Fruit fly (Drosophila melanogaster): ENCODE results near the gene jvl.

jvl gene

DNA sequence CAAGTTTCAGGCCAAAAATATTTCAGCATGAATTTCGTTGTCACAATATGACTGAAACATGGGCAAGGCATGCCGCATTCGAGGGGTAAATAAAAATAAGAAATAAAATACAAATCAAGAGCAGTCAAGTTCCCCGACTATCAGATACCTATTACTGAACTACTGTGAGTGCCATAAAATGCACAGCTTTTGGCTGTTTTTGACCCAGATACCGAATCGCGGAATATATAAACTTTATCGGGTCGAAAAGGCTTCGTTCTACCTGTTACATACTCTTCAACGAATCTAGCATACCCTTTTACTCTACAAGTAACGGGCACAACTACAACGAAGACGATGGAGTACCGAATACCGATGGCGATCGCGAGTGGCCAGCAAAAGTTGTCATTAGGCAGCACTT, 34.5 kb upstream of the jvl start (continued):
- TF ChIP-seq pzg (GFP tag; optimal IDR thresholded peaks at IDR 0.05) = no peak
- peak; percentile 2 for TF ChIP-seq CG17829 (tag; optimal IDR thresholded peaks at IDR 0.05)
- peak; percentile 10 for TF ChIP-seq CG12236 (GFP tag; optimal IDR thresholded peaks at IDR 0.05)
- peak; percentile 79 for TF ChIP-seq stc (GFP tag; IDR thresholded peaks at IDR 0.05)
- no peak for TF ChIP-seq twi (tag; optimal IDR thresholded peaks at IDR 0.05)
- TF ChIP-seq peb (GFP tag; IDR thresholded peaks at IDR 0.05) = no peak
- TF ChIP-seq NC2β (GFP tag; optimal IDR thresholded peaks at IDR 0.05) = no peak
- TF ChIP-seq sc (optimal IDR thresholded peaks at IDR 0.05) = no peak
- TF ChIP-seq sc (GFP tag; optimal IDR thresholded peaks at IDR 0.05) = no peak
- peak; percentile 28 for TF ChIP-seq CG13424 (tag; optimal IDR thresholded peaks at IDR 0.05)
- TF ChIP-seq CHES-1-like (GFP tag; optimal IDR thresholded peaks at IDR 0.05) = peak; percentile 28
- TF ChIP-seq CG1647 (GFP tag; optimal IDR thresholded peaks at IDR 0.05) = peak; percentile 41
- TF ChIP-seq Ets65A (GFP tag) = peak; percentile 30
- TF ChIP-seq CG17612 (GFP tag; IDR thresholded peaks at IDR 0.05) = no peak
- TF ChIP-seq CG11247 (GFP tag; IDR thresholded peaks at IDR 0.05) = peak; percentile 73
- peak; percentile 24 for TF ChIP-seq Fer1 (GFP tag; optimal IDR thresholded peaks at IDR 0.05)
- TF ChIP-seq CoRest (tag; optimal IDR thresholded peaks at IDR 0.05) = peak; percentile 54
- TF ChIP-seq vvl (GFP tag; IDR thresholded peaks at IDR 0.05) = peak; percentile 62; the same call in 1 of the 2 replicates
- TF ChIP-seq kay (GFP tag; optimal IDR thresholded peaks at IDR 0.05) = no peak
- no peak for TF ChIP-seq insv (GFP tag; optimal IDR thresholded peaks at IDR 0.05)
- TF ChIP-seq CG8089 (GFP tag; optimal IDR thresholded peaks at IDR 0.05) = peak; percentile 19
- no peak for TF ChIP-seq Hmx (GFP tag; optimal IDR thresholded peaks at IDR 0.05)
- TF ChIP-seq tgo (GFP tag; IDR thresholded peaks at IDR 0.05) = peak; percentile 46; the same call in 2 of the 3 replicates
- TF ChIP-seq CG2875 (GFP tag; optimal IDR thresholded peaks at IDR 0.05) = no peak
- peak; percentile 34; the same call in 1 of the 2 replicates for TF ChIP-seq Lim3 (GFP tag; IDR thresholded peaks at IDR 0.05)
- peak; percentile 12 for TF ChIP-seq D19A (tag; optimal IDR thresholded peaks at IDR 0.05)
- no peak for TF ChIP-seq scrt (GFP tag; optimal IDR thresholded peaks at IDR 0.05)
- TF ChIP-seq Blimp-1 (GFP tag; optimal IDR thresholded peaks at IDR 0.05) = peak; percentile 13
- no peak for TF ChIP-seq MTF-1 (GFP tag; optimal IDR thresholded peaks at IDR 0.05; ENCODE audit: borderline replicate concordance)
- no peak for TF ChIP-seq CG6854 (GFP tag; optimal IDR thresholded peaks at IDR 0.05)
- peak; percentile 62 for TF ChIP-seq Rx (GFP tag; IDR thresholded peaks at IDR 0.05)
- no peak for TF ChIP-seq CG15601 (tag; optimal IDR thresholded peaks at IDR 0.05)
- peak; percentile 31 for TF ChIP-seq cwo (GFP tag; optimal IDR thresholded peaks at IDR 0.05)
- TF ChIP-seq Dref (GFP tag; IDR thresholded peaks at IDR 0.05) = no peak
- TF ChIP-seq usp (GFP tag; optimal IDR thresholded peaks at IDR 0.05) = no peak
- TF ChIP-seq H15 (GFP tag; IDR thresholded peaks at IDR 0.05) = 0 out of 3 replicates have a peak, but pooled peaks have one; percentile 51
- peak; percentile 68 for TF ChIP-seq CG7839 (tag; optimal IDR thresholded peaks at IDR 0.05)
- TF ChIP-seq hth (optimal IDR thresholded peaks at IDR 0.05) = no peak
- TF ChIP-seq unpg (GFP tag; optimal IDR thresholded peaks at IDR 0.05) = peak; percentile 50
- TF ChIP-seq eve (GFP tag; optimal IDR thresholded peaks at IDR 0.05) = peak in 1 of 2 experiments; percentile 50
- peak; percentile 58 for TF ChIP-seq CG9609 (GFP tag; optimal IDR thresholded peaks at IDR 0.05)
- TF ChIP-seq pfk (GFP tag; optimal IDR thresholded peaks at IDR 0.05) = no peak
- TF ChIP-seq Nf-YA (GFP tag; IDR thresholded peaks at IDR 0.05) = peak; percentile 52
- TF ChIP-seq D19B (GFP tag; optimal IDR thresholded peaks at IDR 0.05) = peak; percentile 84
- TF ChIP-seq sob (GFP tag; IDR thresholded peaks at IDR 0.05) = peak; percentile 72
- peak; percentile 70; the same call in 2 of the 3 replicates for TF ChIP-seq otp (GFP tag; IDR thresholded peaks at IDR 0.05)
- peak; percentile 53 for TF ChIP-seq tx (GFP tag; optimal IDR thresholded peaks at IDR 0.05)
- no peak for TF ChIP-seq Side (GFP tag; optimal IDR thresholded peaks at IDR 0.05)
- peak; percentile 16 for TF ChIP-seq CG4820 (GFP tag; optimal IDR thresholded peaks at IDR 0.05)
- peak; percentile 72 for TF ChIP-seq sisA (GFP tag; IDR thresholded peaks at IDR 0.05)
- no peak for TF ChIP-seq CG10959 (GFP tag; IDR thresholded peaks at IDR 0.05)
- peak; percentile 32 for TF ChIP-seq CG8944 (GFP tag; optimal IDR thresholded peaks at IDR 0.05)
- no peak for TF ChIP-seq sima (GFP tag; optimal IDR thresholded peaks at IDR 0.05)

Data from whole organism, embryonic.